Worm (Caenorhabditis elegans) whole organism, L1 larva: ENCODE data around the gene srx-3.

Experiments
- aha-1 ChIP-seq: fragments of 150-350 bp; optimal IDR thresholded peaks from 2 replicates; lab custom pipeline; 2014; ENCODE audit warnings: missing biosample characterization, missing genetic modification characterization
- aly-2 ChIP-seq: fragments of 150-350 bp; optimal IDR thresholded peaks from 2 replicates; lab custom pipeline; 2014; ENCODE audit warnings: missing biosample characterization, missing genetic modification characterization
- egl-27 ChIP-seq, 2 experiments: fragments of 150-350 bp in 1 of 2; sonication (generic microtip); optimal IDR thresholded peaks; 3 replicates each; lab custom pipeline; 2017 to 2018; ENCODE audit warnings: missing biosample characterization in 2 of 2, missing genetic modification characterization in 2 of 2, missing genetic modification reagents in 2 of 2
- fos-1 ChIP-seq: fragments of 150-350 bp; optimal IDR thresholded peaks from 2 replicates; lab custom pipeline; 2014; ENCODE audit warnings: missing biosample characterization, missing genetic modification characterization
- jun-1 ChIP-seq: fragments of 150-350 bp; optimal IDR thresholded peaks from 2 replicates; lab custom pipeline; 2014; ENCODE audit warnings: missing biosample characterization, missing genetic modification reagents, missing genetic modification characterization
- lin-15B ChIP-seq: fragments of 150-350 bp; sonication (generic microtip); optimal IDR thresholded peaks from 3 replicates; lab custom pipeline; 2014; ENCODE audit warnings: missing biosample characterization, missing genetic modification characterization
- nhr-237 ChIP-seq: fragments of 150-350 bp; optimal IDR thresholded peaks from 2 replicates; lab custom pipeline; 2014; ENCODE audit warnings: missing biosample characterization, missing genetic modification characterization
- nhr-28 ChIP-seq: fragments of 150-350 bp; optimal IDR thresholded peaks from 2 replicates; lab custom pipeline; 2014; ENCODE audit warnings: missing biosample characterization, missing genetic modification characterization
- nhr-90 ChIP-seq: sonication (generic microtip); optimal IDR thresholded peaks from 2 replicates; lab custom pipeline; 2016; ENCODE audit warnings: mild to moderate bottlenecking, missing genetic modification characterization, missing compliant biosample characterization; ENCODE audit not compliant: poor library complexity
- pag-3 ChIP-seq: sonication (generic microtip); optimal IDR thresholded peaks from 2 replicates; lab custom pipeline; 2017; ENCODE audit warnings: missing genetic modification characterization, mild to moderate bottlenecking, missing compliant biosample characterization, antibody characterized with exemption, borderline replicate concordance; ENCODE audit not compliant: insufficient read depth
- skn-1 ChIP-seq: fragments of 150-350 bp; optimal IDR thresholded peaks from 2 replicates; lab custom pipeline; 2014; ENCODE audit warnings: missing biosample characterization, missing genetic modification characterization
- snpc-4 ChIP-seq: fragments of 150-350 bp; optimal IDR thresholded peaks from 2 replicates; lab custom pipeline; 2014; ENCODE audit warnings: missing biosample characterization, missing genetic modification characterization

DNA sequence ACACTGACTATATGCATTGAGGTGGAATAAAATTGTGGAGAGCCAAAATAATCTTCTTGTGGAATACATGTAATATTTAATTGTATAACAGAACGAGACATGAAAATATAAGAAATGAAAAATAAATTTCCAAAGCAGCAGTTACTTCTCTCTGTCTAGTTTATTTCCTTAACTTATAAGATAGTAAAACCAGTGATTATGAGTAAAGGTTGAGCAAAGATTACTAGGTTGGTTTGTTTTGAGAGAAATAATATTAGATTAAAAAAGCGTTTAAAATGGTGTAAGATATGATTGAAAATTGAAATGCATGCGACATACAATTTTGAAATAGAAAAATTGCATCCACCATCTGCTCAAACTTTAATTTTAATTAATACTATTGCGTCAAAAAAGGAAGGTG lies 8.4 kb downstream of the srx-3 start, which contains the start of gene srh-201:
- TF ChIP-seq snpc-4 (tag; lab: Kevin White, UChicago) (no peak), pag-3 (tag; lab: Kevin White, UChicago) (no peak), fos-1 (tag; lab: Kevin White, UChicago) (no peak), aly-2 (tag; lab: Kevin White, UChicago) (no peak), nhr-237 (no peak), aha-1 (tag; lab: Kevin White, UChicago) (no peak), skn-1 (tag; lab: Kevin White, UChicago) (no peak), lin-15B (tag; lab: Kevin White, UChicago) (no peak), egl-27 (tag; optimal IDR thresholded peaks at IDR 0.05; lab: Kevin White, UChicago) (no peak), jun-1 (tag; lab: Kevin White, UChicago) (no peak), nhr-90 (tag; lab: Kevin White, UChicago) (no peak), nhr-28 (tag; lab: Kevin White, UChicago) (no peak)
